Fruit fly (Drosophila melanogaster): ENCODE results near the gene CG10126.

CG10126 gene

DNA sequence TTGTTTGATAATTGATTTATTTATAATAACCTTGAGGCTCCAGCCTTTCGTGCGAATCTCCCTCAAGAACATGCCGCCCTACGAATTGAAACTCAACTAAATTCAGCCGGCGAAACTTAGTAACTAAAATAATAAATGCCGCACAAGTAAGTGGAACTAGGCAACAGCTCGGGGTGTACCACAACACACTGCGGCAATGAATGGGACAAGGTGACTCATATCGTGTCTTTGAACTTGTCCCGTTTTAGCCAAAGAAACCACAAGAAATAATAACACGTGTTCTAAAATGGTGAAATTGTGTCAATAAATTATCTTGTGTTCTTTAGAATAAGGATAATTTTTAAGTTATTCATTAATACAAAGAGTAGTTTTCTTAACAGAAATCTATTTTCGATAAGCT, at the start of gene CG10126:
Gene CG10126 (minus strand): TSS at position 101 of the 400 bp plus-strand sequence.
- TF ChIP-seq CG17806 (tag; optimal IDR thresholded peaks at IDR 0.05) (no peak), Snoo (tag; optimal IDR thresholded peaks at IDR 0.05) (no peak), Ets98B (GFP tag; IDR thresholded peaks at IDR 0.05) (no peak), CG34367 (tag; optimal IDR thresholded peaks at IDR 0.05) (no peak), D1 (tag; optimal IDR thresholded peaks at IDR 0.05) (no peak), CG14655 (GFP tag; optimal IDR thresholded peaks at IDR 0.05) (no peak), CG15710 (tag; optimal IDR thresholded peaks at IDR 0.05) (no peak), CG32121 (GFP tag; IDR thresholded peaks at IDR 0.05) (no peak), CG8301 (tag; optimal IDR thresholded peaks at IDR 0.05) (no peak), CG13204 (GFP tag; optimal IDR thresholded peaks at IDR 0.05) (no peak), rn (GFP tag; IDR thresholded peaks at IDR 0.05) (no peak), CG8159 (tag; optimal IDR thresholded peaks at IDR 0.05) (no peak), CG12605 (GFP tag; IDR thresholded peaks at IDR 0.05) (no peak), CG4496 (GFP tag; IDR thresholded peaks at IDR 0.05) (no peak), Pif1B (GFP tag; optimal IDR thresholded peaks at IDR 0.05) (no peak), CG10348 (GFP tag; IDR thresholded peaks at IDR 0.05) (no peak), Pif1A (GFP tag; optimal IDR thresholded peaks at IDR 0.05) (no peak), CG9948 (tag; optimal IDR thresholded peaks at IDR 0.05) (no peak), EcR (GFP tag; optimal IDR thresholded peaks at IDR 0.05) (no peak)

DNA sequence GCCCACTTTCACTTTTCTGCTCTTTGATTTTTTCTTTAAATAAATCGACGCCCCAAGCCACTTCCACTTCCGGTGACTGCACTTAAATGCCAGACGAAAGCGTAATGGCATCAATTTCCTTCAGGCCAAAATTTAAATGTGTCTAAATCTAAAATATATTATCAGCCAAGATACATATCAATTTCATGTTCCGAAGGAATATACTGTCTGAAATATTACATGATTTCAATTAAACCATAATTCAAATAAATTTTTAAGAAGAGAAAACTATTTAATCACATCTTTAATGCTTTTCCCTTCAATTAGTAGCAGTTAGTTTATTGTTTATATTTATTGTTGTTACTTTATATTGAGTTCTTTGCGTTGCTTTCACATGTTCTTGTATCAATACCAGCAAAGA, 32.6 kb upstream of the CG10126 start, which contains the start of gene d-cup:
Gene d-cup (plus strand): TSS at position 301 of the 400 bp plus-strand sequence.
- no peak for TF ChIP-seq CG32121 (GFP tag; IDR thresholded peaks at IDR 0.05)
- TF ChIP-seq CG34367 (tag; optimal IDR thresholded peaks at IDR 0.05) = no peak
- TF ChIP-seq fd96Ca (GFP tag; IDR thresholded peaks at IDR 0.05) = no peak
- TF ChIP-seq gl (tag; optimal IDR thresholded peaks at IDR 0.05) = no peak
- no peak for TF ChIP-seq rn (GFP tag; IDR thresholded peaks at IDR 0.05)
- TF ChIP-seq Pif1B (GFP tag; optimal IDR thresholded peaks at IDR 0.05) = no peak

DNA sequence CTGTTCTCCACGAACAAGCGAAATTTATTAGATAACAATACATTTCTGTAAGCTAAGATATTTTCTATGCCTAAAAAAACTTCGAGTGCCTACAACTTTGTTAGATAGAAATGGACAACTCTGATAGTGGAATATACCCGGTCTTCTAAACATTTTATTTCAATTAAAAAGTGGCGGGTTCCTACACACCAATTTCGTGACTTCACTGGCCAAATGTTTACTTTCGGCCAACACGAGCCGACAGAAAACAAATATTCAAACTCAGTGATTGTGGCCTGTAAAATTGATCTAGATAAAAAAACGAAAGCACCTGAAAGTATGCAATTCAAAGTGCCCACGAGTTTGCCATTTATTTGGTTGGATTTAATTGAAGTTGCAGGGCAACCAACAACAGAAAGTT, 967 bp downstream of the CG10126 start:
- TF ChIP-seq Ets98B (GFP tag; IDR thresholded peaks at IDR 0.05) = no peak
- TF ChIP-seq Pif1A (GFP tag; optimal IDR thresholded peaks at IDR 0.05) = no peak
- no peak for TF ChIP-seq CG17806 (tag; optimal IDR thresholded peaks at IDR 0.05)
- no peak for TF ChIP-seq CG8301 (tag; optimal IDR thresholded peaks at IDR 0.05)
- no peak for TF ChIP-seq CG12605 (GFP tag; IDR thresholded peaks at IDR 0.05)
- TF ChIP-seq CG34367 (tag; optimal IDR thresholded peaks at IDR 0.05) = no peak
- TF ChIP-seq Snoo (tag; optimal IDR thresholded peaks at IDR 0.05) = no peak
- TF ChIP-seq Pif1B (GFP tag; optimal IDR thresholded peaks at IDR 0.05) = no peak
- TF ChIP-seq rn (GFP tag; IDR thresholded peaks at IDR 0.05) = no peak

dm6 chr3R:12857527-12857926, 1.5 kb downstream of the CG10126 start:
- TF ChIP-seq CG32121 (GFP tag; IDR thresholded peaks at IDR 0.05) (no peak), CG15710 (tag; optimal IDR thresholded peaks at IDR 0.05) (no peak), fd96Ca (GFP tag; IDR thresholded peaks at IDR 0.05) (peak; percentile 12; the same call in 1 of the 3 replicates), CG4496 (GFP tag; IDR thresholded peaks at IDR 0.05) (peak; percentile 55; the same call in 1 of the 3 replicates), CG13204 (GFP tag; optimal IDR thresholded peaks at IDR 0.05) (no peak)

- TF ChIP-seq CG4496 (GFP tag; IDR thresholded peaks at IDR 0.05) = no peak
- TF ChIP-seq rn (GFP tag; IDR thresholded peaks at IDR 0.05) = no peak
- no peak for TF ChIP-seq CG14655 (GFP tag; optimal IDR thresholded peaks at IDR 0.05)
- no peak for TF ChIP-seq CG17806 (tag; optimal IDR thresholded peaks at IDR 0.05)
- no peak for TF ChIP-seq CG32121 (GFP tag; IDR thresholded peaks at IDR 0.05)
- TF ChIP-seq CG8159 (tag; optimal IDR thresholded peaks at IDR 0.05) = no peak
- no peak for TF ChIP-seq CG15710 (tag; optimal IDR thresholded peaks at IDR 0.05)
- no peak for TF ChIP-seq fd96Ca (GFP tag; IDR thresholded peaks at IDR 0.05)
- no peak for TF ChIP-seq Snoo (tag; optimal IDR thresholded peaks at IDR 0.05)
- TF ChIP-seq D1 (tag; optimal IDR thresholded peaks at IDR 0.05) = no peak
Observed at dm6 chr3R:12848313-12848712, 10.7 kb downstream of the CG10126 start, which contains the start of gene beat-Va. TSS of gene beat-Va (minus strand) at chr3R:12848419.

dm6 chr3R:12827837-12828236, 31.2 kb downstream of the CG10126 start:
- no peak for TF ChIP-seq Ets98B (GFP tag; IDR thresholded peaks at IDR 0.05)
- TF ChIP-seq D1 (tag; optimal IDR thresholded peaks at IDR 0.05) = no peak
- no peak for TF ChIP-seq rn (GFP tag; IDR thresholded peaks at IDR 0.05)
- no peak for TF ChIP-seq CG34367 (tag; optimal IDR thresholded peaks at IDR 0.05)
- no peak for TF ChIP-seq CG32121 (GFP tag; IDR thresholded peaks at IDR 0.05)
- no peak for TF ChIP-seq CG8301 (tag; optimal IDR thresholded peaks at IDR 0.05)
- TF ChIP-seq CG14655 (GFP tag; optimal IDR thresholded peaks at IDR 0.05) = no peak
- no peak for TF ChIP-seq CG9948 (tag; optimal IDR thresholded peaks at IDR 0.05)
- no peak for TF ChIP-seq CG4496 (GFP tag; IDR thresholded peaks at IDR 0.05)
- no peak for TF ChIP-seq CG8159 (tag; optimal IDR thresholded peaks at IDR 0.05)
- TF ChIP-seq CG15710 (tag; optimal IDR thresholded peaks at IDR 0.05) = no peak
- TF ChIP-seq CG12605 (GFP tag; IDR thresholded peaks at IDR 0.05) = no peak
- TF ChIP-seq CG13204 (GFP tag; optimal IDR thresholded peaks at IDR 0.05) = no peak
- no peak for TF ChIP-seq EcR (GFP tag; optimal IDR thresholded peaks at IDR 0.05)
- no peak for TF ChIP-seq gl (tag; optimal IDR thresholded peaks at IDR 0.05)
- TF ChIP-seq CG10348 (GFP tag; IDR thresholded peaks at IDR 0.05) = no peak
- no peak for TF ChIP-seq Snoo (tag; optimal IDR thresholded peaks at IDR 0.05)
- no peak for TF ChIP-seq Pif1B (GFP tag; optimal IDR thresholded peaks at IDR 0.05)
- TF ChIP-seq Pif1A (GFP tag; optimal IDR thresholded peaks at IDR 0.05) = no peak

Measured in whole organism, pupa.